Fruit fly (Drosophila melanogaster) whole organism, embryonic: ENCODE measurements around the gene AnxB9.
A peak's percentile ranks its signal among the peaks of the same experiment; 100 is the strongest.

ENCODE experiments used
- Antp ChIP-seq: fragments of 200-800 bp; sonication (Bioruptor generic); optimal IDR thresholded peaks from 3 replicates; lab custom pipeline; 2016; ENCODE audit warnings: missing biosample characterization, missing genetic modification characterization
- Atf6 ChIP-seq: fragments of 200-800 bp; sonication (Bioruptor generic); IDR thresholded peaks from 2 replicates; pipeline ENCODE4 v1.3.6; 2022; ENCODE audit warnings: missing biosample characterization, missing genetic modification characterization
- BtbVII ChIP-seq: fragments of 200-800 bp; sonication (Bioruptor generic); optimal IDR thresholded peaks from 3 replicates; lab custom pipeline; 2017; ENCODE audit warnings: missing biosample characterization, mild to moderate bottlenecking, missing genetic modification characterization
- CG10321 ChIP-seq: fragments of 200-800 bp; sonication (Bioruptor generic); IDR thresholded peaks from 2 replicates; pipeline ENCODE4 v1.3.6; 2022; ENCODE audit warnings: missing biosample characterization, missing genetic modification characterization
- CG10462 ChIP-seq: fragments of 200-800 bp; sonication (Bioruptor generic); optimal IDR thresholded peaks from 2 replicates; lab custom pipeline; 2016; ENCODE audit warnings: missing biosample characterization, missing genetic modification characterization
- CG10565 ChIP-seq: fragments of 200-800 bp; sonication (Bioruptor generic); optimal IDR thresholded peaks from 3 replicates; lab custom pipeline; 2016; ENCODE audit warnings: missing biosample characterization, mild to moderate bottlenecking, missing genetic modification characterization
- CG11723 ChIP-seq: fragments of 200-800 bp; sonication (Bioruptor generic); optimal IDR thresholded peaks from 2 replicates; lab custom pipeline; 2017; ENCODE audit warnings: missing biosample characterization, mild to moderate bottlenecking, missing genetic modification characterization
- CG12659 ChIP-seq: fragments of 200-800 bp; sonication (Bioruptor generic); optimal IDR thresholded peaks from 3 replicates; lab custom pipeline; 2017; ENCODE audit warnings: mild to moderate bottlenecking, missing biosample characterization, missing genetic modification reagents, missing genetic modification characterization
- CG13775 ChIP-seq: fragments of 200-800 bp; sonication (Bioruptor generic); optimal IDR thresholded peaks from 3 replicates; lab custom pipeline; 2017; ENCODE audit warnings: missing biosample characterization, mild to moderate bottlenecking, missing genetic modification characterization
- CG14441 ChIP-seq: fragments of 200-800 bp; sonication (Bioruptor generic); IDR thresholded peaks from 2 replicates; pipeline ENCODE4 v1.3.6; 2022; ENCODE audit warnings: missing biosample characterization, missing genetic modification characterization
- CG14710 ChIP-seq: fragments of 200-800 bp; sonication (Bioruptor generic); optimal IDR thresholded peaks from 3 replicates; lab custom pipeline; 2019; ENCODE audit warnings: missing biosample characterization, mild to moderate bottlenecking, missing genetic modification characterization, moderate library complexity
- CG2202 ChIP-seq: fragments of 200-800 bp; sonication (Bioruptor generic); optimal IDR thresholded peaks from 2 replicates; lab custom pipeline; 2018; ENCODE audit warnings: missing biosample characterization, mild to moderate bottlenecking, missing genetic modification characterization
- CG2889 ChIP-seq: fragments of 200-800 bp; sonication (Bioruptor generic); IDR thresholded peaks from 3 replicates; pipeline ENCODE4 v1.3.6; 2022; ENCODE audit warnings: missing biosample characterization, missing genetic modification characterization
- CG34224 ChIP-seq: fragments of 200-800 bp; sonication (Bioruptor generic); IDR thresholded peaks from 3 replicates; pipeline ENCODE4 v1.3.6; 2022; ENCODE audit warnings: missing biosample characterization, missing genetic modification characterization; ENCODE audit not compliant: partially characterized antibody
- CG34422 ChIP-seq: fragments of 200-800 bp; sonication (Bioruptor generic); IDR thresholded peaks from 3 replicates; pipeline ENCODE4 v1.3.6; 2022; ENCODE audit warnings: missing biosample characterization, missing genetic modification characterization
- CG3726 ChIP-seq: fragments of 200-800 bp; sonication (Bioruptor generic); IDR thresholded peaks from 3 replicates; pipeline ENCODE4, ENCODE4 v1.3.6; 2022; ENCODE audit warnings: missing biosample characterization, missing genetic modification characterization
- CG4854 ChIP-seq: fragments of 200-800 bp; sonication (Bioruptor generic); optimal IDR thresholded peaks from 2 replicates; lab custom pipeline; 2016; ENCODE audit warnings: missing biosample characterization, missing genetic modification characterization, inconsistent platforms
- CG6854 ChIP-seq: fragments of 200-800 bp; sonication (Bioruptor generic); optimal IDR thresholded peaks from 3 replicates; lab custom pipeline; 2017; ENCODE audit warnings: missing biosample characterization, mild to moderate bottlenecking, missing genetic modification characterization
- CG8290 ChIP-seq, 3 experiments: fragments of 200-800 bp; sonication (Bioruptor generic); optimal IDR thresholded peaks; 2 replicates each; lab custom pipeline; 2016 to 2019; ENCODE audit warnings: missing biosample characterization in 3 of 3, missing genetic modification characterization in 3 of 3, mild to moderate bottlenecking in 2 of 3, moderate library complexity in 1 of 3
- CG8388 ChIP-seq: fragments of 200-800 bp; sonication (Bioruptor generic); optimal IDR thresholded peaks from 2 replicates; lab custom pipeline; 2019; ENCODE audit warnings: missing biosample characterization, mild to moderate bottlenecking, missing genetic modification characterization, moderate library complexity
- D ChIP-seq, 2 experiments: fragments of 200-800 bp in 1 of 2; fragments of >200 bp in 1 of 2; sonication (Bioruptor generic) in 1 of 2; optimal IDR thresholded peaks; 2 replicates in 1 of 2; 3 replicates in 1 of 2; lab custom pipeline; 2017; ENCODE audit warnings: mild to moderate bottlenecking in 1 of 2, missing biosample characterization in 1 of 2, missing genetic modification characterization in 1 of 2, missing genetic modification reagents in 1 of 2
- D19B ChIP-seq: fragments of 200-800 bp; sonication (Bioruptor generic); optimal IDR thresholded peaks from 2 replicates; lab custom pipeline; 2017; ENCODE audit warnings: missing biosample characterization, mild to moderate bottlenecking, missing genetic modification characterization
- Doc2 ChIP-seq: fragments of 200-800 bp; sonication (Bioruptor generic); IDR thresholded peaks from 2 replicates; pipeline ENCODE4 v1.3.6; 2022; ENCODE audit warnings: missing biosample characterization, missing genetic modification characterization
- Lhr ChIP-seq: fragments of 200-800 bp; sonication (Bioruptor generic); optimal IDR thresholded peaks from 3 replicates; lab custom pipeline; 2017; ENCODE audit warnings: mild to moderate bottlenecking, missing biosample characterization, missing genetic modification reagents, missing genetic modification characterization
- MTF-1 ChIP-seq: fragments of 200-800 bp; sonication (Bioruptor generic); optimal IDR thresholded peaks from 2 replicates; lab custom pipeline; 2018; ENCODE audit warnings: missing biosample characterization, mild to moderate bottlenecking, missing genetic modification characterization, borderline replicate concordance
- Oaz ChIP-seq: fragments of 200-800 bp; sonication (Bioruptor generic); IDR thresholded peaks from 2 replicates; pipeline ENCODE4 v1.3.6; 2022; ENCODE audit warnings: missing biosample characterization, missing genetic modification characterization
- Opbp ChIP-seq: fragments of 200-800 bp; sonication (Bioruptor generic); IDR thresholded peaks from 3 replicates; pipeline ENCODE4 v1.3.6; 2022; ENCODE audit warnings: missing biosample characterization, missing genetic modification characterization; ENCODE audit not compliant: partially characterized antibody
- Ravus ChIP-seq: fragments of 200-800 bp; sonication (Bioruptor generic); IDR thresholded peaks from 2 replicates; pipeline ENCODE4 v1.3.6; 2022; ENCODE audit warnings: missing biosample characterization, missing genetic modification characterization
- al ChIP-seq: fragments of 200-800 bp; sonication (Bioruptor generic); IDR thresholded peaks from 2 replicates; pipeline ENCODE4 v1.3.6; 2022; ENCODE audit warnings: missing biosample characterization, missing genetic modification characterization
- cwo ChIP-seq: fragments of 200-800 bp; sonication (Bioruptor generic); optimal IDR thresholded peaks from 3 replicates; lab custom pipeline; 2017; ENCODE audit warnings: missing biosample characterization, missing genetic modification characterization, mild to moderate bottlenecking, moderate library complexity, missing genetic modification reagents
- dimm ChIP-seq: fragments of 200-800 bp; sonication (Bioruptor generic); IDR thresholded peaks from 2 replicates; pipeline ENCODE4 v1.3.6; 2022; ENCODE audit warnings: missing biosample characterization, missing genetic modification characterization
- fd96Cb ChIP-seq: fragments of 200-800 bp; sonication (Bioruptor generic); optimal IDR thresholded peaks from 2 replicates; lab custom pipeline; 2018; ENCODE audit warnings: missing biosample characterization, mild to moderate bottlenecking, missing genetic modification characterization, moderate library complexity
- gsb ChIP-seq: fragments of 200-800 bp; sonication (Bioruptor generic); IDR thresholded peaks from 2 replicates; pipeline ENCODE4 v1.3.6; 2022; ENCODE audit warnings: missing biosample characterization, missing genetic modification characterization
- gsb-n ChIP-seq: fragments of 200-800 bp; sonication (Bioruptor generic); optimal IDR thresholded peaks from 3 replicates; lab custom pipeline; 2018; ENCODE audit warnings: missing biosample characterization, mild to moderate bottlenecking, missing genetic modification characterization
- ham ChIP-seq: fragments of 200-800 bp; sonication (Bioruptor generic); IDR thresholded peaks from 2 replicates; pipeline ENCODE4 v1.3.6; 2022; ENCODE audit warnings: missing biosample characterization, missing genetic modification characterization
- hbn ChIP-seq: fragments of 200-800 bp; sonication (Bioruptor generic); IDR thresholded peaks from 2 replicates; pipeline ENCODE4 v1.3.6; 2022; ENCODE audit warnings: missing biosample characterization, missing genetic modification characterization; ENCODE audit not compliant: partially characterized antibody
- kah ChIP-seq: fragments of 200-800 bp; sonication (Bioruptor generic); optimal IDR thresholded peaks from 2 replicates; lab custom pipeline; 2018; ENCODE audit warnings: missing biosample characterization, mild to moderate bottlenecking, missing genetic modification characterization
- nmo ChIP-seq: fragments of 200-800 bp; sonication (Bioruptor generic); optimal IDR thresholded peaks from 2 replicates; lab custom pipeline; 2018; ENCODE audit warnings: missing biosample characterization, mild to moderate bottlenecking, missing genetic modification characterization, moderate library complexity
- pan ChIP-seq, 4 experiments: fragments of >200 bp in 3 of 4; fragments of 200-800 bp in 1 of 4; sonication (Bioruptor generic) in 1 of 4; optimal IDR thresholded peaks in 3 of 4; IDR thresholded peaks in 1 of 4; 2 replicates each; pipeline versions ENCODE4 v1.3.6 to Lab custom; 2017 to 2022; ENCODE audit warnings: missing biosample characterization in 2 of 4, missing genetic modification characterization in 2 of 4, mixed read lengths in 1 of 4
- pita ChIP-seq: fragments of 200-800 bp; sonication (Bioruptor generic); optimal IDR thresholded peaks from 2 replicates; lab custom pipeline; 2017; ENCODE audit warnings: missing biosample characterization, mild to moderate bottlenecking, missing genetic modification characterization
- pum ChIP-seq: fragments of 200-800 bp; sonication (Bioruptor generic); optimal IDR thresholded peaks from 2 replicates; lab custom pipeline; 2016; ENCODE audit warnings: missing biosample characterization, missing genetic modification characterization
- rib ChIP-seq: fragments of 200-800 bp; sonication (Bioruptor generic); IDR thresholded peaks from 2 replicates; pipeline ENCODE4 v1.3.6; 2022; ENCODE audit warnings: missing biosample characterization, missing genetic modification characterization
- salm ChIP-seq: fragments of 200-800 bp; sonication (Bioruptor generic); optimal IDR thresholded peaks from 2 replicates; lab custom pipeline; 2018; ENCODE audit warnings: missing biosample characterization, mild to moderate bottlenecking, missing genetic modification characterization
- scrt ChIP-seq: fragments of 200-800 bp; sonication (Bioruptor generic); optimal IDR thresholded peaks from 2 replicates; lab custom pipeline; 2018; ENCODE audit warnings: missing biosample characterization, mild to moderate bottlenecking, missing genetic modification characterization, moderate library complexity
- sisA ChIP-seq: fragments of 200-800 bp; sonication (Bioruptor generic); IDR thresholded peaks from 2 replicates; pipeline ENCODE4 v1.3.6; 2022; ENCODE audit warnings: missing biosample characterization, missing genetic modification characterization
- slp2 ChIP-seq: fragments of 200-800 bp; sonication (Bioruptor generic); optimal IDR thresholded peaks from 2 replicates; lab custom pipeline; 2016; ENCODE audit warnings: missing biosample characterization, missing genetic modification characterization
- so ChIP-seq: fragments of 200-800 bp; sonication (Bioruptor generic); IDR thresholded peaks from 3 replicates; pipeline ENCODE4 v1.3.6; 2022; ENCODE audit warnings: missing biosample characterization, missing genetic modification characterization
- wor ChIP-seq: fragments of 200-800 bp; sonication (Bioruptor generic); IDR thresholded peaks from 2 replicates; pipeline ENCODE4 v1.3.6; 2022; ENCODE audit warnings: missing biosample characterization, missing genetic modification characterization

The AnxB9 gene

dm6 chr3R:21065010-21065695 is at the start of gene AnxB9 (continued):
- TF ChIP-seq D (optimal IDR thresholded peaks at IDR 0.05; lab: Kevin White, UChicago) (no peak), D (GFP tag; optimal IDR thresholded peaks at IDR 0.05; lab: Kevin White, UChicago) (no peak), Atf6 (GFP tag; lab: Robert Waterston, UW) (no peak; the same call in 1 of the 2 replicates), al (GFP tag; lab: Robert Waterston, UW) (no peak), ham (no peak), hbn (GFP tag; lab: Robert Waterston, UW) (no peak; the same call in 1 of the 2 replicates), rib (GFP tag; lab: Robert Waterston, UW) (peak; percentile 53; the same call in 1 of the 2 replicates), CG10462 (no peak), CG12659 (GFP tag; lab: Kevin White, UChicago) (no peak), CG6854 (GFP tag; lab: Kevin White, UChicago) (peak; percentile 48), Ravus (no peak), CG2889 (GFP tag; lab: Robert Waterston, UW) (no peak), CG4854 (GFP tag; lab: Kevin White, UChicago) (peak; percentile 17), CG14710 (tag; lab: Kevin White, UChicago) (no peak), gsb (GFP tag; lab: Robert Waterston, UW) (no peak), D19B (GFP tag; lab: Kevin White, UChicago) (no peak), scrt (GFP tag; lab: Kevin White, UChicago) (peak; percentile 63), Antp (GFP tag; lab: Kevin White, UChicago) (peak; percentile 21), nmo (GFP tag; lab: Kevin White, UChicago) (no peak), pum (GFP tag; lab: Kevin White, UChicago) (no peak), slp2 (GFP tag; lab: Kevin White, UChicago) (no peak), CG13775 (GFP tag; lab: Kevin White, UChicago) (no peak), BtbVII (GFP tag; lab: Kevin White, UChicago) (peak; percentile 39), CG34422 (GFP tag; lab: Robert Waterston, UW) (peak; percentile 54; the same call in 1 of the 3 replicates), sisA (GFP tag; lab: Robert Waterston, UW) (no peak), so (GFP tag; lab: Robert Waterston, UW) (0 out of 3 replicates have a peak, but pooled peaks have one; percentile 9), kah (no peak), Opbp (GFP tag; lab: Robert Waterston, UW) (peak; percentile 77), salm (tag; lab: Kevin White, UChicago) (peak; percentile 20), Oaz (no peak), CG2202 (tag; lab: Kevin White, UChicago) (no peak), pita (GFP tag; lab: Kevin White, UChicago) (no peak), CG3726 (GFP tag; lab: Robert Waterston, UW) (no peak), CG34224 (GFP tag; lab: Robert Waterston, UW) (no peak; the same call in 1 of the 3 replicates), wor (no peak), Lhr (GFP tag; lab: Kevin White, UChicago) (no peak), CG11723 (GFP tag; lab: Kevin White, UChicago) (peak; percentile 1), CG10565 (GFP tag; lab: Kevin White, UChicago) (no peak), cwo (GFP tag; lab: Kevin White, UChicago) (peak; percentile 14), MTF-1 (GFP tag; lab: Kevin White, UChicago) (peak; percentile 71), gsb-n (tag; lab: Kevin White, UChicago) (no peak), fd96Cb (tag; lab: Kevin White, UChicago) (no peak), CG8388 (no peak), CG8290 (GFP tag; optimal IDR thresholded peaks at IDR 0.05; lab: Kevin White, UChicago) (peak; percentile 98), CG8290 (tag; optimal IDR thresholded peaks at IDR 0.05; lab: Kevin White, UChicago) (peak in 1 of 2 experiments; percentile 92), dimm (GFP tag; lab: Robert Waterston, UW) (no peak), pan (optimal IDR thresholded peaks at IDR 0.05; lab: Kevin White, UChicago) (no peak), pan (GFP tag; optimal IDR thresholded peaks at IDR 0.05 in 1 of 2, IDR thresholded peaks at IDR 0.05 in 1 of 2) (no peak), CG14441 (GFP tag; lab: Robert Waterston, UW) (no peak), CG10321 (GFP tag; lab: Robert Waterston, UW) (no peak), Doc2 (GFP tag; lab: Robert Waterston, UW) (no peak)
